Worm (Caenorhabditis elegans): Measurements from ENCODE around the gene frpr-13.

DNA sequence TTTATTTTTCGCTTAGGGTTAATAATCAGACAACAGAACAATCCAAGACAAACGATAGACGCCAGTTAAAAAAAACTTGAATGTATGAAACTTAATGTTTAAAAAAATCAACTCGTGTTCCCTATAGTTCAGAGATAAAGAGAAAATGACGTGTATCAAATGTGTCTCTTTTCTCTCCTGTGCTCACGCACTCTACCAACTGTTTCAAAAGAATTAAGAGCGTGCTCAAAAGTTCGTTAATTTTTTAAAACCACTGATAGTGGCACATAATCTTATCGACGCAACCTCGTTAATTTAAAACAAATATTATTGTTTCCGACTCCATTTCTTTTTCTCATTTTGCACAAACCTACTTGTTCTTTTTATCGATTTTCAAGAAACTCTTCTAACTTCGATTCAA is 6.8 kb downstream of the frpr-13 start:
- TF ChIP-seq zip-5 (tag; optimal IDR thresholded peaks at IDR 0.05) = no peak
- no peak for TF ChIP-seq pha-4 (tag; optimal IDR thresholded peaks at IDR 0.05)
- TF ChIP-seq T23F11.4 (GFP tag; optimal IDR thresholded peaks at IDR 0.05) = no peak
